Worm (Caenorhabditis elegans): ENCODE results near the gene C01G6.2.

- TF ChIP-seq nhr-237 (tag; optimal IDR thresholded peaks at IDR 0.05) (no peak), zag-1 (tag; optimal IDR thresholded peaks at IDR 0.05) (no peak)
Measured at ce11 chrII:9233813-9234212, 33.0 kb upstream of the C01G6.2 start.
